Fruit fly (Drosophila melanogaster): ENCODE measurements around the gene fid.
A peak's percentile ranks its signal among the peaks of the same experiment; 100 is the strongest.

fid gene

DNA sequence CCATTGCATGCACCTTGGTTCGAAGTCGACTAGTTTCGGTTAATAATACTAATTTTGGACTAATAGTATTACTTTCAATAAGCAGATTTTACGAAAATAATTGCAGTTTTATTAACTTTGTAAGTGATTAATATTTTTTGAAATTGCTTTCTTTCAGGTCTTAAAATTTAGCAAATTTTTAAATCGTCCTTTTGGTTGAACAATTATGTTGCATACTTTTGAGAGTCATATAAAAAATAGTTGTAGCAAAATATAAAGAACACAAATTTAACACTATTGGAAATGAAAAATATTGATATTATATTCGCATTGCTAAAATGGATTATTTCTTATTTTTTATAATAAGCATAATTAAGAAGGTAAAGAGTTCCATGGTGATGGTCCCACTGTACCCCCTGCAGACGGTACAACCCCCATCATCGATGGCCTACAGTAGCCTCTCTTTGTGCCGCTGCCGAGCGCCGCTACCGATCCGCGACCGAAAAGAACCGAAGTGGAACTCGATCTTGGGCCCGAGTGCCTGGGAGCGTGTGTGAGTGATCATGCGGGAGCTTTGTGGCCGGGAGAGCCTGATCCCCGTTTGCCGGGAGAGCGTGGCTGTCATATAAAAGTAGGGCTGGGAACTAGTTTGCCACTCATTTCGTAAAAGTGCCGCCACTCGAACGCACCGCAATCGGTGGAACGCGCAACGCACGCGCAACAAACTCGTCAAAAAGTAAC, 51.5 kb downstream of the fid start (continued):
- TF ChIP-seq Gsc (GFP tag; IDR thresholded peaks at IDR 0.05) (peak; percentile 73), Fer2 (tag; optimal IDR thresholded peaks at IDR 0.05) (peak; percentile 69), ara (GFP tag; IDR thresholded peaks at IDR 0.05) (peak; percentile 83), zfh2 (GFP tag; optimal IDR thresholded peaks at IDR 0.05) (peak; percentile 51), Lim3 (GFP tag; IDR thresholded peaks at IDR 0.05) (peak; percentile 56; the same call in 1 of the 2 replicates), CG32772 (GFP tag; IDR thresholded peaks at IDR 0.05) (peak; percentile 79), CG14050 (GFP tag; IDR thresholded peaks at IDR 0.05) (peak; percentile 63; the same call in 2 of the 3 replicates), CG12659 (GFP tag; optimal IDR thresholded peaks at IDR 0.05) (peak; percentile 97), yki (optimal IDR thresholded peaks at IDR 0.05) (peak; percentile 32), btn (GFP tag; optimal IDR thresholded peaks at IDR 0.05) (peak; percentile 16), Camta (GFP tag; optimal IDR thresholded peaks at IDR 0.05) (peak; percentile 94), CG12104 (GFP tag; optimal IDR thresholded peaks at IDR 0.05) (peak; percentile 97), tll (GFP tag; optimal IDR thresholded peaks at IDR 0.05) (peak in 1 of 2 experiments; percentile 10), ewg (GFP tag; optimal IDR thresholded peaks at IDR 0.05) (peak; percentile 88), knrl (GFP tag; IDR thresholded peaks at IDR 0.05; ENCODE audit: partially characterized antibody) (no peak), Awh (GFP tag; IDR thresholded peaks at IDR 0.05) (peak; percentile 12; the same call in 1 of the 2 replicates), sd (tag; optimal IDR thresholded peaks at IDR 0.05) (peak; percentile 52), CG6254 (GFP tag; optimal IDR thresholded peaks at IDR 0.05) (peak; percentile 91)

DNA sequence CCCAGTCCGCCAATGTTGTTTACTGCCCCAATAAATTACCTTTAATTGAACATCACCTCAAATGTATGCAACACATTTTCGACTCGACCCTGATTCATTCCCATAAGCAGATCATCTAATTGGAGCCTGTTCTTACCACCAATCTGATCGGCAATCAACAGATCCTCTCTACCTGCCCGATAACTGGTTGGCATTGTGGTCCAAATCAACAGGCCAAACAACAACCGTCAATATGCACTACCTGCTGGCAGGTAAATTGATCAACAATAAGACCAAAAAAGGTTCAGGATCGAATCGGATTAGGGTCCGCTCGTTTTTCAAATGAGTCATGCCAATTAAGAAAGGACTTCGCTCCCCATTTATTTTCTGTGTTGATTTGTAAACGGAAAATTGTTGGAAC, 53.4 kb downstream of the fid start:
- peak; percentile 78 for TF ChIP-seq zen (tag; optimal IDR thresholded peaks at IDR 0.05)
- TF ChIP-seq vfl (GFP tag; optimal IDR thresholded peaks at IDR 0.05), result peak; percentile 10
- TF ChIP-seq HLHmδ (GFP tag; optimal IDR thresholded peaks at IDR 0.05), result peak; percentile 2
- no peak for TF ChIP-seq Lpt (GFP tag; optimal IDR thresholded peaks at IDR 0.05)
- no peak for TF ChIP-seq Antp (GFP tag; optimal IDR thresholded peaks at IDR 0.05)
- TF ChIP-seq insv (GFP tag; optimal IDR thresholded peaks at IDR 0.05), result peak in 1 of 2 experiments; percentile 98
- TF ChIP-seq sqz (GFP tag; optimal IDR thresholded peaks at IDR 0.05), result peak; percentile 39
- TF ChIP-seq sens (GFP tag), result peak; percentile 82
- no peak for TF ChIP-seq CG3065 (GFP tag; optimal IDR thresholded peaks at IDR 0.05)
- TF ChIP-seq CG15696 (tag; optimal IDR thresholded peaks at IDR 0.05), result peak; percentile 38
- no peak for TF ChIP-seq Ssrp (tag; optimal IDR thresholded peaks at IDR 0.05)
- peak; percentile 35; the same call in 1 of the 2 replicates for TF ChIP-seq chm (GFP tag; IDR thresholded peaks at IDR 0.05)
- TF ChIP-seq Dfd (GFP tag; optimal IDR thresholded peaks at IDR 0.05), result no peak
- TF ChIP-seq kni (GFP tag; optimal IDR thresholded peaks at IDR 0.05), result peak; percentile 92
- peak; percentile 80 for TF ChIP-seq Elba2 (GFP tag; optimal IDR thresholded peaks at IDR 0.05)
- peak; percentile 3 for TF ChIP-seq cad (GFP tag; optimal IDR thresholded peaks at IDR 0.05)
- peak; percentile 43 for TF ChIP-seq pros (GFP tag; optimal IDR thresholded peaks at IDR 0.05)
- TF ChIP-seq oc (tag; optimal IDR thresholded peaks at IDR 0.05), result peak; percentile 31
- peak; percentile 65 for TF ChIP-seq gsb-n (tag; optimal IDR thresholded peaks at IDR 0.05)
- TF ChIP-seq tll (GFP tag; optimal IDR thresholded peaks at IDR 0.05), result peak in 1 of 2 experiments; percentile 73

DNA sequence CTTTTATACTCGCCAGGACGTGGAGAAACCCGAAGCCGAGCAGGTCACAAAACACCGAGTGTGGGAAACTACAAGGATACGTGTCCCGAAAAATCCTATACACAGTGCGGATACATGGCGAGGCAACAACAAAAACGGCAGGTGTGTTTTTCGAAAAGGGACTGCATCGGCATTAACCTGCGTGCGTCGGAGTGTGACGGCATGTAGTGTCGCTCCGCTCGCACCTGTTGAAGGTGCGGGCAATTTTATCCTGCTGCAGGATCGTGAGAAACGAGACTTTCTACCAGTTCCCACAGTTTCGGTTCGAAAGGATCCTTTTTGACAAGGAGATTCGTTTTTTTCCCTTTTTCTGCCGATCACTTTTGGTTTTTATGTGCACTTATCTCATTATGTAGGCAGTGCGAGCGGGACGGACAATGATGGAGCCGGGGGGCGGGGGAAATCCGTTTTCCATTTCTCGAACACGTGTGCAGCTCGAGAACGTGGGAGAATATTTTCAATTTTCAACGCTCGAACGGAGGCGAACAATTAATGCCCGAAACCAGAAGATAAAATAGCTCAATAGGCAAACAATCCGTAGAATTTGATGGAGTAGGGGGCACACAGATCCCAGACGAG, 54.8 kb downstream of the fid start:
- peak; percentile 18 for TF ChIP-seq nerfin-1 (tag; optimal IDR thresholded peaks at IDR 0.05)
- TF ChIP-seq Nf-YA (GFP tag; IDR thresholded peaks at IDR 0.05), result no peak
- no peak for TF ChIP-seq Poxn (GFP tag; IDR thresholded peaks at IDR 0.05)
- no peak for TF ChIP-seq CG9797 (GFP tag; optimal IDR thresholded peaks at IDR 0.05)
- peak; percentile 32 for TF ChIP-seq zen (tag; optimal IDR thresholded peaks at IDR 0.05)
- no peak for TF ChIP-seq CG2678 (tag; optimal IDR thresholded peaks at IDR 0.05)
- peak; percentile 12 for TF ChIP-seq h (optimal IDR thresholded peaks at IDR 0.05)
- no peak for TF ChIP-seq gt (GFP tag; IDR thresholded peaks at IDR 0.05)
- peak; percentile 86 for TF ChIP-seq sens (GFP tag)
- TF ChIP-seq CG18011 (GFP tag; optimal IDR thresholded peaks at IDR 0.05), result no peak
- peak; percentile 54; the same call in 1 of the 2 replicates for TF ChIP-seq crol (GFP tag; IDR thresholded peaks at IDR 0.05)
- TF ChIP-seq Dbx (GFP tag; IDR thresholded peaks at IDR 0.05), result no peak
- no peak for TF ChIP-seq lola (GFP tag; optimal IDR thresholded peaks at IDR 0.05)
- peak; percentile 55 for TF ChIP-seq cad (GFP tag; optimal IDR thresholded peaks at IDR 0.05)
- TF ChIP-seq CG15696 (tag; optimal IDR thresholded peaks at IDR 0.05), result no peak
